Worm (Caenorhabditis elegans) whole organism, L4/young adult: ENCODE data around the gene C27D6.3.

Experiments used
- W03F9.2 ChIP-seq: fragments of 150-350 bp; optimal IDR thresholded peaks from 2 replicates; lab custom pipeline; 2014; ENCODE audit warnings: missing biosample characterization, missing genetic modification characterization
- dao-5 ChIP-seq: sonication (generic microtip); optimal IDR thresholded peaks from 2 replicates; lab custom pipeline; 2016; ENCODE audit warnings: missing genotype, missing genetic modification characterization, moderate library complexity, missing compliant biosample characterization
- him-1 ChIP-seq: sonication (generic microtip); optimal IDR thresholded peaks from 2 replicates; lab custom pipeline; 2016; ENCODE audit warnings: missing genotype, missing genetic modification reagents, missing genetic modification characterization, missing compliant biosample characterization

DNA sequence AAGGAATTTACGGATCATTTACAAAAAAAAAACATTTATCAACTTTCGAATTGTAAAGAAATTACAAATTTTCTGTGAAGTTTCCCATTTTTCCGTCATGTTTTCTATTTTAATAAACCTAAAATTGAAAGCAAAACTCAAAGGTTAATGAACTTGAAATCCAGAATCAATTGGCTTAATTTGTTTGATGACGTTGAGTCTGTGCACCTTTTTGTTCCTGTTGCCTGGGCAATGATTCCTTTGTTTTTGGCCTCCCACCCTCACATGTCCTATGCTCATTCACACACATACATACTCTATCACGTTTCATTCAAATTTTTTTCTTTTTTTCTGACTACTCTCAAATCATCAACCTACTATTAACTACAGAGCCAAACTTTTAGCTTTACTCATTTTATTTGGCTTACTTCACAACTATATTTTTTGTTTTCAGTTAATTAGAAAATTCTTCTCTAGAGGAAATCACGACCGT lies 37.9 kb downstream of the C27D6.3 start, which contains the start of gene F58A6.2:
- TF ChIP-seq him-1 (tag; lab: Kevin White, UChicago): no peak
- no peak for TF ChIP-seq dao-5 (tag; lab: Kevin White, UChicago)
- no peak for TF ChIP-seq W03F9.2 (tag; lab: Kevin White, UChicago)
